Worm (Caenorhabditis elegans) whole organism, L4 larva: ENCODE data around the gene ZC262.4.
A peak's percentile ranks its signal among the peaks of the same experiment; 100 is the strongest.

Experiments
- F44E2.7 ChIP-seq: fragments of 200-800 bp; sonication (Bioruptor generic); IDR thresholded peaks from 2 replicates; pipeline ENCODE4 v2.1.2; 2022; ENCODE audit warnings: missing genetic modification characterization, missing compliant biosample characterization
- T26A8.4 ChIP-seq: fragments of 200-800 bp; sonication (Bioruptor generic); IDR thresholded peaks from 2 replicates; pipeline ENCODE4 v1.3.6; 2022; ENCODE audit warnings: missing genetic modification characterization, missing compliant biosample characterization
- ZK546.5 ChIP-seq, 2 experiments: sonication (generic microtip); optimal IDR thresholded peaks; 2 replicates each; lab custom pipeline; 2017; ENCODE audit warnings: missing biosample characterization in 2 of 2, missing genetic modification characterization in 2 of 2
- aha-1 ChIP-seq: fragments of 150-350 bp; peaks from one replicate; lab custom pipeline; 2014; ENCODE audit warnings: missing biosample characterization, missing genetic modification characterization
- ama-1 ChIP-seq: fragments of 150-350 bp; optimal IDR thresholded peaks from 2 replicates; lab custom pipeline; 2014; ENCODE audit warnings: inconsistent platforms, mixed read lengths
- ceh-20 ChIP-seq: fragments of 200-800 bp; sonication (Bioruptor generic); IDR thresholded peaks from 2 replicates; pipeline ENCODE4 v1.3.6; 2022; ENCODE audit warnings: missing genetic modification reagents, missing genetic modification characterization, missing compliant biosample characterization
- ceh-32 ChIP-seq: sonication (generic microtip); optimal IDR thresholded peaks from 2 replicates; lab custom pipeline; 2016; ENCODE audit warnings: mild to moderate bottlenecking, missing genetic modification characterization, missing compliant biosample characterization; ENCODE audit not compliant: poor library complexity
- ceh-82 ChIP-seq: sonication (generic microtip); optimal IDR thresholded peaks from 2 replicates; lab custom pipeline; 2017; ENCODE audit warnings: missing biosample characterization, missing genetic modification characterization
- daf-16 ChIP-seq, 3 experiments: sonication (generic microtip); optimal IDR thresholded peaks; 2 replicates each; lab custom pipeline; 2016 to 2017; ENCODE audit warnings: missing genetic modification characterization in 3 of 3, missing genetic modification reagents in 3 of 3, mild to moderate bottlenecking in 2 of 3, missing compliant biosample characterization in 2 of 3, missing biosample characterization in 1 of 3, moderate library complexity in 1 of 3
- daf-8 ChIP-seq: fragments of 200-800 bp; sonication (Bioruptor generic); IDR thresholded peaks from 2 replicates; pipeline ENCODE4 v1.3.6; 2022; ENCODE audit warnings: missing genetic modification characterization, missing compliant biosample characterization
- dmd-6 ChIP-seq: fragments of 200-800 bp; sonication (Bioruptor generic); IDR thresholded peaks from 2 replicates; pipeline ENCODE4 v1.3.6; 2022; ENCODE audit warnings: missing genetic modification reagents, missing genetic modification characterization, missing compliant biosample characterization
- dmd-9 ChIP-seq: fragments of 200-800 bp; sonication (Bioruptor generic); IDR thresholded peaks from 2 replicates; pipeline ENCODE4 v1.3.6; 2022; ENCODE audit warnings: missing genetic modification reagents, missing genetic modification characterization, missing compliant biosample characterization
- duxl-1 ChIP-seq: sonication (generic microtip); optimal IDR thresholded peaks from 2 replicates; lab custom pipeline; 2016; ENCODE audit warnings: mild to moderate bottlenecking, missing genetic modification characterization, moderate library complexity, missing compliant biosample characterization; ENCODE audit not compliant: poor library complexity
- dve-1 ChIP-seq: sonication (generic microtip); optimal IDR thresholded peaks from 2 replicates; lab custom pipeline; 2017; ENCODE audit warnings: antibody characterized with exemption, mild to moderate bottlenecking, missing genetic modification characterization, missing compliant biosample characterization; ENCODE audit not compliant: insufficient read depth
- fos-1 ChIP-seq: fragments of 150-350 bp; optimal IDR thresholded peaks from 2 replicates; lab custom pipeline; 2014; ENCODE audit warnings: missing biosample characterization, missing genetic modification characterization
- hif-1 ChIP-seq, 2 experiments: sonication (generic microtip); optimal IDR thresholded peaks; 2 replicates each; lab custom pipeline; 2016 to 2017; ENCODE audit warnings: missing compliant biosample characterization in 2 of 2, missing genetic modification characterization in 2 of 2, missing genetic modification reagents in 2 of 2, missing genotype in 2 of 2, mild to moderate bottlenecking in 1 of 2
- hlh-11 ChIP-seq: fragments of 200-800 bp; sonication (Bioruptor generic); optimal IDR thresholded peaks from 2 replicates; lab custom pipeline; 2018; ENCODE audit warnings: mild to moderate bottlenecking, missing genetic modification characterization, missing compliant biosample characterization
- hlh-30 ChIP-seq: sonication (generic microtip); optimal IDR thresholded peaks from 2 replicates; lab custom pipeline; 2017; ENCODE audit warnings: antibody characterized with exemption, mild to moderate bottlenecking, missing genetic modification characterization, missing compliant biosample characterization; ENCODE audit not compliant: insufficient read depth
- hmg-1.1 ChIP-seq: fragments of 200-800 bp; sonication (Bioruptor generic); IDR thresholded peaks from 2 replicates; pipeline ENCODE4 v1.3.6; 2022; ENCODE audit warnings: missing genetic modification reagents, missing genetic modification characterization, missing compliant biosample characterization
- jun-1 ChIP-seq: fragments of 150-350 bp; optimal IDR thresholded peaks from 2 replicates; lab custom pipeline; 2014; ENCODE audit warnings: missing biosample characterization, missing genetic modification reagents, missing genetic modification characterization
- lin-13 ChIP-seq: fragments of 150-350 bp; optimal IDR thresholded peaks from 2 replicates; lab custom pipeline; 2014; ENCODE audit warnings: missing biosample characterization, missing genetic modification reagents, missing genetic modification characterization
- lin-38 ChIP-seq: fragments of 200-800 bp; sonication (Bioruptor generic); IDR thresholded peaks from 2 replicates; pipeline ENCODE4 v1.3.6; 2022; ENCODE audit warnings: missing genetic modification reagents, missing genetic modification characterization, missing compliant biosample characterization
- lsy-2 ChIP-seq, 2 experiments: fragments of 150-350 bp in 1 of 2; sonication (generic microtip) in 1 of 2; optimal IDR thresholded peaks; 2 replicates each; lab custom pipeline; 2014 to 2017; ENCODE audit warnings: missing biosample characterization in 2 of 2, missing genetic modification characterization in 2 of 2
- mdl-1 ChIP-seq, 2 experiments: fragments of 150-350 bp in 1 of 2; sonication (generic microtip) in 1 of 2; optimal IDR thresholded peaks; 2 replicates each; lab custom pipeline; 2014 to 2017; ENCODE audit warnings: missing biosample characterization in 2 of 2, missing genetic modification characterization in 2 of 2
- mes-2 ChIP-seq: sonication (generic microtip); optimal IDR thresholded peaks from 2 replicates; lab custom pipeline; 2016; ENCODE audit warnings: missing genotype, mild to moderate bottlenecking, missing genetic modification characterization, missing compliant biosample characterization; ENCODE audit not compliant: poor library complexity, severe bottlenecking
- mxl-3 ChIP-seq: fragments of 200-800 bp; sonication (Bioruptor generic); optimal IDR thresholded peaks from 2 replicates; lab custom pipeline; 2018; ENCODE audit warnings: mild to moderate bottlenecking, missing genetic modification characterization, missing compliant biosample characterization
- nhr-102 ChIP-seq: sonication (generic microtip); optimal IDR thresholded peaks from 2 replicates; lab custom pipeline; 2016; ENCODE audit warnings: mild to moderate bottlenecking, missing genetic modification characterization, moderate library complexity, missing compliant biosample characterization
- nhr-11 ChIP-seq: fragments of 150-350 bp; optimal IDR thresholded peaks from 2 replicates; lab custom pipeline; 2014; ENCODE audit warnings: missing biosample characterization, missing genetic modification characterization
- nhr-28 ChIP-seq: fragments of 150-350 bp; optimal IDR thresholded peaks from 2 replicates; lab custom pipeline; 2014; ENCODE audit warnings: missing biosample characterization, missing genetic modification characterization
- nhr-48 ChIP-seq: sonication (generic microtip); optimal IDR thresholded peaks from 2 replicates; lab custom pipeline; 2016; ENCODE audit warnings: mild to moderate bottlenecking, missing genetic modification characterization, missing compliant biosample characterization
- nhr-77 ChIP-seq: fragments of 150-350 bp; optimal IDR thresholded peaks from 2 replicates; lab custom pipeline; 2014; ENCODE audit warnings: missing biosample characterization, missing genetic modification characterization
- pha-4 ChIP-seq, 2 experiments: fragments of 150-350 bp in 1 of 2; fragments of 200-800 bp in 1 of 2; sonication (Bioruptor generic) in 1 of 2; IDR thresholded peaks in 1 of 2; optimal IDR thresholded peaks in 1 of 2; 2 replicates each; pipeline versions ENCODE4 v1.3.6 to Lab custom; 2014 to 2022; ENCODE audit warnings: missing genetic modification characterization in 2 of 2, missing genetic modification reagents in 2 of 2, missing biosample characterization in 1 of 2, missing compliant biosample characterization in 1 of 2
- php-3 ChIP-seq: fragments of 200-800 bp; sonication (Bioruptor generic); IDR thresholded peaks from 2 replicates; pipeline ENCODE4 v1.3.6; 2022; ENCODE audit warnings: missing genetic modification reagents, missing genetic modification characterization, missing compliant biosample characterization
- spr-1 ChIP-seq: sonication (generic microtip); optimal IDR thresholded peaks from 2 replicates; lab custom pipeline; 2016; ENCODE audit warnings: mild to moderate bottlenecking, missing genetic modification characterization, missing compliant biosample characterization
- tag-97 ChIP-seq: fragments of 200-800 bp; sonication (Bioruptor generic); IDR thresholded peaks from 2 replicates; pipeline ENCODE4 v1.3.6; 2022; ENCODE audit warnings: missing genetic modification characterization, missing compliant biosample characterization
- tra-1 ChIP-seq: fragments of 200-800 bp; sonication (Bioruptor generic); IDR thresholded peaks from 2 replicates; pipeline ENCODE4 v1.3.6; 2022; ENCODE audit warnings: missing genetic modification reagents, missing genetic modification characterization, missing compliant biosample characterization
- unc-39 ChIP-seq: sonication (generic microtip); optimal IDR thresholded peaks from 2 replicates; lab custom pipeline; 2017; ENCODE audit warnings: missing biosample characterization, missing genetic modification characterization
- unc-62 ChIP-seq, 3 experiments: fragments of 150-350 bp in 1 of 3; sonication (generic microtip); optimal IDR thresholded peaks in 2 of 3; peaks in 1 of 3; 1 replicate in 1 of 3; 2 replicates in 2 of 3; lab custom pipeline; 2014 to 2017; ENCODE audit warnings: missing biosample characterization in 3 of 3, missing genetic modification characterization in 3 of 3, missing genetic modification reagents in 3 of 3, missing genotype in 1 of 3
- zfp-3 ChIP-seq: fragments of 200-800 bp; sonication (Bioruptor generic); conservative IDR thresholded peaks from 2 replicates; pipeline ENCODE4 v1.3.6; 2022; ENCODE audit warnings: missing genetic modification reagents, missing genetic modification characterization, missing compliant biosample characterization
- ztf-11 ChIP-seq: fragments of 150-350 bp; optimal IDR thresholded peaks from 2 replicates; lab custom pipeline; 2014; ENCODE audit warnings: missing biosample characterization, missing genetic modification characterization
- ztf-7 ChIP-seq: fragments of 150-350 bp; optimal IDR thresholded peaks from 2 replicates; lab custom pipeline; 2014; ENCODE audit warnings: missing biosample characterization, missing genetic modification characterization

ZC262.4 gene

ce11 chrIII:8331211-8331610 lies 3.1 kb downstream of the ZC262.4 start, which contains the start of gene iglr-2:
iglr-2 (minus strand) TSS chrIII:8331311.
- TF ChIP-seq aha-1 (tag; lab: Kevin White, UChicago) = peak; percentile 30
- TF ChIP-seq lin-38 (GFP tag; lab: Robert Waterston, UW) = no peak
- no peak for TF ChIP-seq duxl-1 (tag; lab: Kevin White, UChicago)
- no peak for TF ChIP-seq ztf-7

DNA sequence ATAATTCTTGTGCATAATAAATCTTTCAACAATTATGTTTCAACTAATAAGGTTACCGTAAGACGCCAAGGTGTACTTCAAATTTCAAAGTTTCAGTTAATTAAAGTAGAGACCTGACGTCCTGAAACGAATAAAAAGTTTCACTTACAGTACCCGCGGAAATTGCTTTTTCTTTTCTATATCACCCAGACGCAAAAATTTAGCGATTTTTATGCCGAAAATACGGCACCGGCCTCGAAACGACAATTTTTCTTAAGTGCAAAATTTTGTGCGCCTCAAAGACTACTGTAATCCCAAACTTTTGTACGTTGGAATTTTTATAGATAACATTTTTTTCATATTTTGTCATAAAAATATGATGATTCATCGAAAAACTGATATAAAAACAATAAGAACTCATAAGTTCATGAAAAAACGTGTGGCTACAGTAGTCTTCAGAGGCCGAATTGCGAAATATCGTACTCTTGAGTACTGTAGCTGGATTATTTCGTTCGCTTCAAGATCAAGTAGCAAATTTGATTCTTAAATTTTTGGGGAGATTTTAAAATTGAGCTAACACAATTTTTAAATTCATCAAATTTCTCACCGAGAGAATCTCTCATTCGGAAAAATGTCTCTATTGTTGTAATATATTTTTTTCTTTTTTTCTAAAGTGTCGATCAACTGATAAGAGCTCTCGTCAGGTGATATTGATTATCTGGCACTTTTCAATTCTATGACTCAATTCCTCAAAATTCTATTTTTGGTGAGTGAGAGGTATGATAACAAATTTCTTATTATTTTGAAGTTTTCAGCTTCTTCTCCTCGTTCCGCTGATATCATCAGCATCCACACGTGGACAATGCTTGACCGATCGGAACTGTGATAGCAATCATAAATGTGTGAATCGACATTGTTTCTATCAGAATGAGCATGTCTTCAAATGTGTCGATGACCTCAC lies 8.5 kb downstream of the ZC262.4 start, which contains the start of gene ZC262.13:
ZC262.13 (plus strand) TSS at position 641 of the 940 bp plus-strand sequence.
- TF ChIP-seq F44E2.7 = no peak
- no peak for TF ChIP-seq daf-16 (GFP tag; optimal IDR thresholded peaks at IDR 0.05; lab: Kevin White, UChicago)
- TF ChIP-seq daf-16 (tag; optimal IDR thresholded peaks at IDR 0.05; lab: Kevin White, UChicago) = peak; percentile 49
- peak; percentile 25; the same call in 1 of the 2 replicates for TF ChIP-seq T26A8.4 (GFP tag; lab: Robert Waterston, UW)
- peak; percentile 74 for TF ChIP-seq dmd-6 (GFP tag; lab: Robert Waterston, UW)
- peak; percentile 12; the same call in 1 of the 2 replicates for TF ChIP-seq php-3 (GFP tag; lab: Robert Waterston, UW)
- TF ChIP-seq mes-2 (tag; lab: Kevin White, UChicago) = peak; percentile 11
- peak in 1 of 2 experiments; percentile 51 for TF ChIP-seq lsy-2 (tag; optimal IDR thresholded peaks at IDR 0.05; lab: Kevin White, UChicago)
- peak; percentile 37 for TF ChIP-seq hlh-30 (tag; lab: Kevin White, UChicago)
- TF ChIP-seq pha-4 (GFP tag; IDR thresholded peaks at IDR 0.05; lab: Robert Waterston, UW) = peak; percentile 12; the same call in 1 of the 2 replicates
- TF ChIP-seq pha-4 (tag; optimal IDR thresholded peaks at IDR 0.05; lab: Kevin White, UChicago) = no peak
- TF ChIP-seq nhr-48 (tag; lab: Kevin White, UChicago) = peak; percentile 2
- TF ChIP-seq hlh-11 (tag; lab: Kevin White, UChicago) = peak; percentile 55
- no peak for TF ChIP-seq hif-1 (tag; optimal IDR thresholded peaks at IDR 0.05; lab: Kevin White, UChicago)
- TF ChIP-seq dve-1 (tag; lab: Kevin White, UChicago) = peak; percentile 82
- 0 out of 2 replicates have a peak, but pooled peaks have one; percentile 58 for TF ChIP-seq zfp-3 (GFP tag; lab: Robert Waterston, UW)
- no peak for TF ChIP-seq unc-62 (GFP tag; optimal IDR thresholded peaks at IDR 0.05 in 1 of 2; lab: Kevin White, UChicago)
- TF ChIP-seq unc-62 (tag; optimal IDR thresholded peaks at IDR 0.05; lab: Kevin White, UChicago) = no peak
- TF ChIP-seq tag-97 (GFP tag; lab: Robert Waterston, UW) = no peak
- TF ChIP-seq mxl-3 (GFP tag; lab: Kevin White, UChicago) = no peak
- TF ChIP-seq nhr-28 = peak; percentile 17
- peak; percentile 2 for TF ChIP-seq jun-1 (tag; lab: Kevin White, UChicago)
- peak; percentile 13 for TF ChIP-seq aha-1 (tag; lab: Kevin White, UChicago)

DNA sequence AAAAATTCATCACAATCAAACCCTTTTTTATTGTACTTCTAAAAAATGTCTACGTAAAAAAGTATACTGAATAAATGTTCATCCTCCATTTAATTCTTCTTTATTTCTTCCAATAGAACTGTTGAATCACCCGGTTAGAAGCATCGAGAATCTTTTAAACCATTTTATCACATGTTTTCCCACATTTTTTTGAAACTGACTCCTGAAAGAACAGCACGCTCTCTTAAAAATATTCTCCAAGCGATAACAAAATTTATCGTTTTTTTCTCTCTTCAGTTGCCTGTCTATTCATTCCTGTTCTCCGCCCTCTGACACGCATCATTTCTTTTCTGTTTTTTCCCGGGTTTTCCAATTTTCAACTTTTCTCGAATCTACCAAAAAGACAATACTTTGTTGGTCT lies 9.9 kb downstream of the ZC262.4 start, which contains the start of gene F10E9.12:
F10E9.12 (plus strand) TSS at position 131 of the 400 bp plus-strand sequence.
- peak in 1 of 2 experiments; percentile 14 for TF ChIP-seq mdl-1 (tag; optimal IDR thresholded peaks at IDR 0.05; lab: Kevin White, UChicago)
- TF ChIP-seq fos-1 = no peak
- peak; percentile 9 for TF ChIP-seq aha-1 (tag; lab: Kevin White, UChicago)
- peak; percentile 1 for TF ChIP-seq nhr-28
- no peak for TF ChIP-seq nhr-77
- no peak for TF ChIP-seq daf-16 (GFP tag; optimal IDR thresholded peaks at IDR 0.05; lab: Kevin White, UChicago)
- TF ChIP-seq daf-16 (tag; optimal IDR thresholded peaks at IDR 0.05; lab: Kevin White, UChicago) = peak; percentile 43
- no peak for TF ChIP-seq hmg-1.1
- TF ChIP-seq dve-1 (tag; lab: Kevin White, UChicago) = peak; percentile 54
- TF ChIP-seq tra-1 = no peak
- no peak for TF ChIP-seq unc-39
- TF ChIP-seq lin-13 (GFP tag; lab: Kevin White, UChicago) = no peak
- no peak for TF ChIP-seq ceh-32 (tag; lab: Kevin White, UChicago)
- TF ChIP-seq F44E2.7 = no peak
- TF ChIP-seq daf-8 = no peak
- no peak for TF ChIP-seq nhr-11
- TF ChIP-seq spr-1 (tag; lab: Kevin White, UChicago) = no peak
- TF ChIP-seq hlh-30 (tag; lab: Kevin White, UChicago) = peak; percentile 66
- TF ChIP-seq dmd-9 (GFP tag; lab: Robert Waterston, UW) = no peak
- TF ChIP-seq ZK546.5 (tag; optimal IDR thresholded peaks at IDR 0.05; lab: Kevin White, UChicago) = no peak
- TF ChIP-seq ceh-82 (tag; lab: Kevin White, UChicago) = no peak
- no peak for TF ChIP-seq ceh-20 (GFP tag; lab: Robert Waterston, UW)
- TF ChIP-seq ama-1 (lab: Kevin White, UChicago) = no peak
- no peak for TF ChIP-seq ztf-11 (tag; lab: Kevin White, UChicago)
- no peak for TF ChIP-seq nhr-102 (tag; lab: Kevin White, UChicago)
- no peak for TF ChIP-seq unc-62 (GFP tag; optimal IDR thresholded peaks at IDR 0.05 in 1 of 2; lab: Kevin White, UChicago)
- no peak for TF ChIP-seq unc-62 (tag; optimal IDR thresholded peaks at IDR 0.05; lab: Kevin White, UChicago)
